Fruit fly (Drosophila melanogaster): ENCODE measurements around the gene obst-A.

- no peak for TF ChIP-seq psq (optimal IDR thresholded peaks at IDR 0.05)
- TF ChIP-seq Sin3A (optimal IDR thresholded peaks at IDR 0.05): no peak
- no peak for TF ChIP-seq ttk (optimal IDR thresholded peaks at IDR 0.05)
- TF ChIP-seq insv (optimal IDR thresholded peaks at IDR 0.05): no peak
- no peak for TF ChIP-seq Myc (optimal IDR thresholded peaks at IDR 0.05)
Observed at dm6 chrX:20255977-20256376, 16.3 kb downstream of the obst-A start.
